Worm (Caenorhabditis elegans): ENCODE measurements around the gene sas-7.

DNA sequence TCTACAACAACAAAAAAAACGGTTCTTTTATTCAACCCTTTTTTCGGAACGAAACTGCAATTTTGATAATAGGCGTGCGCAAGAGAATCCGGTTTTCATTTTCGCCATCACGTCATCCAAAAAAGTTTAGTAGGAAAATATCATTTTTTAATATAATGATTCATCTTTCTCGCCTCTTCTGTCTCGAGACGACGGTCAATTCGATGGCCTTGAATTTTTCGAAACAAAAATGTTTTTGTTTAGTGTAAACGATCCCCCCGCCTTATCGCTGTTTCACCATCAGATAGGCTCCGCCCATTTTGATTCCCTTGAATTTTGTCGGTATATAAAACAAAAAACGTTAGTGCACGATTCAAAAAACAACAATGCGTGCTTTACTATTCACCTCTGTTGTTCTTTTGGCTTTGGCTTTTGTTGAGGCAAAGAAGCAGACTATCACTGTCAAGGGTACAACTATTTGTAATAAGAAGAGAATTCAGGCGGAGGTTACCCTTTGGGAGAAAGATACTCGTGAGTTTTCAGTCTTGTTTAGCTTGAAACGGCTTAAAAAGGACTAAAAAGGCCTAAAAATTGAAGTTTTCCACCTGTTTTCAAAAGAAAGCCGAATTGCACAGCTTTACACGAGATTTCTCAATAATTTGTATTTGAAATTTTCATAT is 16.8 kb downstream of the sas-7 start, which contains the start of gene ttr-15:
- no peak for TF ChIP-seq mep-1 (tag; optimal IDR thresholded peaks at IDR 0.05)
- TF ChIP-seq lsy-2 (tag; optimal IDR thresholded peaks at IDR 0.05): no peak
- TF ChIP-seq snpc-4 (tag; optimal IDR thresholded peaks at IDR 0.05): no peak
- no peak for TF ChIP-seq nhr-12 (tag; optimal IDR thresholded peaks at IDR 0.05)
- TF ChIP-seq ztf-11 (tag; optimal IDR thresholded peaks at IDR 0.05): no peak
- no peak for TF ChIP-seq pha-4 (tag; optimal IDR thresholded peaks at IDR 0.05)
- no peak for TF ChIP-seq unc-62 (GFP tag; optimal IDR thresholded peaks at IDR 0.05)
- no peak for TF ChIP-seq unc-39 (tag; optimal IDR thresholded peaks at IDR 0.05)
- TF ChIP-seq hlh-1 (tag; optimal IDR thresholded peaks at IDR 0.05): no peak
- TF ChIP-seq elt-1 (tag; optimal IDR thresholded peaks at IDR 0.05; ENCODE audit: borderline replicate concordance, insufficient read depth): no peak
- no peak for TF ChIP-seq nhr-76 (tag; optimal IDR thresholded peaks at IDR 0.05)
